Worm (Caenorhabditis elegans): ENCODE results near the gene T06A1.5.
A peak's percentile ranks its signal among the peaks of the same experiment; 100 is the strongest.

The T06A1.5 gene

ce11 chrV:1908542-1908941 lies 18.5 kb upstream of the T06A1.5 start, which contains the start of gene srp-3:
TSS of gene srp-3 (plus strand) at chrV:1908842.
- TF ChIP-seq pag-3 (tag; optimal IDR thresholded peaks at IDR 0.05; ENCODE audit: borderline replicate concordance, insufficient read depth) (no peak), pax-3 (tag; optimal IDR thresholded peaks at IDR 0.05) (no peak), efl-1 (optimal IDR thresholded peaks at IDR 0.05) (no peak), efl-1 (GFP tag; optimal IDR thresholded peaks at IDR 0.05 in 1 of 2) (no peak), C04F5.9 (tag; optimal IDR thresholded peaks at IDR 0.05) (no peak), mep-1 (tag; optimal IDR thresholded peaks at IDR 0.05) (no peak), hlh-17 (GFP tag; optimal IDR thresholded peaks at IDR 0.05; ENCODE audit: borderline replicate concordance) (no peak), fkh-8 (tag; optimal IDR thresholded peaks at IDR 0.05) (no peak), skn-1 (tag; optimal IDR thresholded peaks at IDR 0.05) (no peak), snpc-4 (tag; optimal IDR thresholded peaks at IDR 0.05) (no peak), unc-130 (tag; optimal IDR thresholded peaks at IDR 0.05) (no peak), nhr-84 (tag; optimal IDR thresholded peaks at IDR 0.05) (no peak), nhr-20 (tag; optimal IDR thresholded peaks at IDR 0.05) (no peak), lir-3 (tag; optimal IDR thresholded peaks at IDR 0.05; ENCODE audit: poor library complexity) (no peak), fkh-4 (tag; optimal IDR thresholded peaks at IDR 0.05; ENCODE audit: borderline replicate concordance) (no peak), ceh-90 (tag; optimal IDR thresholded peaks at IDR 0.05) (no peak), nhr-71 (tag; optimal IDR thresholded peaks at IDR 0.05) (no peak), nhr-11 (tag; optimal IDR thresholded peaks at IDR 0.05) (no peak)

- TF ChIP-seq aly-2 (tag; optimal IDR thresholded peaks at IDR 0.05): no peak
- no peak for TF ChIP-seq ztf-11 (tag; optimal IDR thresholded peaks at IDR 0.05)
These were observed 15.9 kb upstream of the T06A1.5 start, which contains the start of gene Y32G9A.3 for ce11 chrV:1911102-1911501. TSS of gene Y32G9A.3 (plus strand) at chrV:1911402.

ce11 chrV:1918030-1918559 lies 8.9 kb upstream of the T06A1.5 start, which contains the start of gene Y32G9A.2:
TSS of gene Y32G9A.2 (plus strand) at chrV:1918509.
- TF ChIP-seq mef-2 (tag; optimal IDR thresholded peaks at IDR 0.05) (no peak), C04F5.9 (tag; optimal IDR thresholded peaks at IDR 0.05) (no peak), egl-27 (tag; optimal IDR thresholded peaks at IDR 0.05) (no peak), ceh-88 (GFP tag; IDR thresholded peaks at IDR 0.05) (no peak), rnt-1 (tag; optimal IDR thresholded peaks at IDR 0.05) (peak; percentile 45), vab-15 (tag; optimal IDR thresholded peaks at IDR 0.05) (no peak), grh-1 (GFP tag; IDR thresholded peaks at IDR 0.05) (no peak), lin-13 (GFP tag; optimal IDR thresholded peaks at IDR 0.05) (peak; percentile 35), dpl-1 (GFP tag; optimal IDR thresholded peaks at IDR 0.05) (peak; percentile 43 to 62 (median 61)), nhr-77 (tag; optimal IDR thresholded peaks at IDR 0.05) (peak; percentile 16), ets-5 (GFP tag; IDR thresholded peaks at IDR 0.05) (no peak), nhr-12 (tag; optimal IDR thresholded peaks at IDR 0.05) (no peak), lin-15B (tag; optimal IDR thresholded peaks at IDR 0.05) (peak; percentile 22), sox-4 (tag; optimal IDR thresholded peaks at IDR 0.05) (no peak), nhr-47 (tag; optimal IDR thresholded peaks at IDR 0.05) (no peak), nhr-11 (tag; optimal IDR thresholded peaks at IDR 0.05) (no peak), F16B12.6 (tag; optimal IDR thresholded peaks at IDR 0.05) (no peak), ceh-82 (tag; optimal IDR thresholded peaks at IDR 0.05) (peak in 1 of 3 experiments; percentile 36), aly-2 (tag; optimal IDR thresholded peaks at IDR 0.05) (no peak), fkh-10 (GFP tag; optimal IDR thresholded peaks at IDR 0.05) (no peak), isw-1 (GFP tag; IDR thresholded peaks at IDR 0.05) (peak; percentile 6; the same call in 1 of the 2 replicates), nhr-85 (tag) (peak; percentile 68), lin-35 (GFP tag; optimal IDR thresholded peaks at IDR 0.05) (peak; percentile 51 to 78), lir-3 (tag; optimal IDR thresholded peaks at IDR 0.05; ENCODE audit: poor library complexity) (no peak), nhr-90 (tag; optimal IDR thresholded peaks at IDR 0.05; ENCODE audit: poor library complexity) (peak; percentile 42), tbx-2 (tag; optimal IDR thresholded peaks at IDR 0.05) (peak; percentile 32), dsc-1 (tag; optimal IDR thresholded peaks at IDR 0.05) (peak; percentile 20), lsy-2 (tag; optimal IDR thresholded peaks at IDR 0.05) (peak in 1 of 2 experiments; percentile 72), nhr-237 (tag; optimal IDR thresholded peaks at IDR 0.05) (no peak), ceh-8 (GFP tag; optimal IDR thresholded peaks at IDR 0.05) (no peak), efl-1 (optimal IDR thresholded peaks at IDR 0.05) (peak; percentile 62 to 64), efl-1 (GFP tag; optimal IDR thresholded peaks at IDR 0.05 in 1 of 2) (peak; percentile 59 to 94), xbp-1 (tag; optimal IDR thresholded peaks at IDR 0.05) (peak; percentile 1), blmp-1 (tag; optimal IDR thresholded peaks at IDR 0.05) (peak; percentile 81), swsn-7 (tag; optimal IDR thresholded peaks at IDR 0.05) (peak; percentile 30)
